Worm (Caenorhabditis elegans) whole organism, L4/young adult: ENCODE measurements around the gene K01G5.10.

Experiments
- dao-5 ChIP-seq: sonication (generic microtip); optimal IDR thresholded peaks from 2 replicates; lab custom pipeline; 2016; ENCODE audit warnings: missing genotype, missing genetic modification characterization, moderate library complexity, missing compliant biosample characterization
- him-1 ChIP-seq: sonication (generic microtip); optimal IDR thresholded peaks from 2 replicates; lab custom pipeline; 2016; ENCODE audit warnings: missing genotype, missing genetic modification reagents, missing genetic modification characterization, missing compliant biosample characterization

DNA sequence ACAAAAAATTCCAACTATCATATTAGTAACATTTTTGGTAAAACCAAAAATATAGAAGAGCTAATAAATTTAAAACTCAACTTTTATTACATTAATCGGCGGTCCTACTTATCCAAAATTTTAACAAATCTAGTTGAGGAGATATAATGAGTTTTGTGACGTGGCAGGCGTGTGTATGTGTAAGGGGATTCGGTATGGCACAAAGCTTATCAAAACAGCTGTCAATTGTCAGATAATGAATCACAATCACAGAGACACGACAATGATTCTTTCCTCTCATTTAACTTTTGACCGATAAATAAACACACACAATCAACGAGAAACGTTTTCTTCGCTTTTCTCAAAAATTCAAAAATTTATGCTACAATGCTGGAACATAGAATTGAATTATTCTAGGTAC lies 43.7 kb upstream of the K01G5.10 start, which contains the start of gene K11D9.3:
- TF ChIP-seq dao-5 (tag; lab: Kevin White, UChicago) = no peak
- TF ChIP-seq him-1 (tag; lab: Kevin White, UChicago) = no peak
